Worm (Caenorhabditis elegans): Measurements from ENCODE around the gene F41C3.11.

DNA sequence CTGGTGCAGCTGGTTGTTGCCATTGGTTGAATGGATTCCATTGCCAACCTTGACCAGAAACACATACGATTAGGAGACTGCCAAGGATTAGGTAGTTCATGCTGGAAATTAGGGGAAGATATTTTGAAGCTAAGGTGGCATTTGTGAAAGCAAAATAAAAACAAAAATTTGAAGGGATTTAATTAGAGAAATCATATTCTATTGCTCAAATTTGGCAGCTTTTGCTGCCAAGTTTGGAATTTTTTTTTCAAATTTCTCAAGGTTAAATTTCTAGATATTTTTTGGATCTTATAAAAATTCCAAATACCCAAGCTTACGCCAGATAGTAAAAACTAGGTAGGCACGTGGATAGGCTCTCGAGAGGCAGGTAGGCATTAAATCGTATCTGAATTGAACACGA, 37.5 kb upstream of the F41C3.11 start, which contains the start of gene F26G1.5:
- no peak for TF ChIP-seq hlh-4 (tag; optimal IDR thresholded peaks at IDR 0.05)
- no peak for TF ChIP-seq snpc-4 (tag; optimal IDR thresholded peaks at IDR 0.05)
- TF ChIP-seq ces-1 (GFP tag; optimal IDR thresholded peaks at IDR 0.05) = no peak
- TF ChIP-seq unc-62 (GFP tag; optimal IDR thresholded peaks at IDR 0.05) = no peak
- no peak for TF ChIP-seq aly-2 (tag; optimal IDR thresholded peaks at IDR 0.05)
- TF ChIP-seq nhr-11 (tag; optimal IDR thresholded peaks at IDR 0.05) = no peak
- no peak for TF ChIP-seq egl-27 (tag; optimal IDR thresholded peaks at IDR 0.05)
- no peak for TF ChIP-seq mep-1 (tag; optimal IDR thresholded peaks at IDR 0.05)
- no peak for TF ChIP-seq lin-15B (tag; optimal IDR thresholded peaks at IDR 0.05)
- TF ChIP-seq fos-1 (tag; optimal IDR thresholded peaks at IDR 0.05) = no peak
- TF ChIP-seq ceh-82 (tag; optimal IDR thresholded peaks at IDR 0.05) = no peak
- TF ChIP-seq rnt-1 (tag; optimal IDR thresholded peaks at IDR 0.05) = no peak
- no peak for TF ChIP-seq zag-1 (tag; optimal IDR thresholded peaks at IDR 0.05)
